Worm (Caenorhabditis elegans): Measurements from ENCODE around the gene ifta-2.
A peak's percentile ranks its signal among the peaks of the same experiment; 100 is the strongest.

ce11 chrIV:17331100-17331577 lies 29.3 kb upstream of the ifta-2 start, which contains the start of gene C49C3.6:
- peak; percentile 33 for TF ChIP-seq pha-4 (tag; optimal IDR thresholded peaks at IDR 0.05)
- TF ChIP-seq elt-1 (tag; optimal IDR thresholded peaks at IDR 0.05), result no peak
- no peak for TF ChIP-seq fos-1 (tag; optimal IDR thresholded peaks at IDR 0.05)
- peak; percentile 56 for TF ChIP-seq hmg-11 (tag; optimal IDR thresholded peaks at IDR 0.05)

Measured in whole organism, L3 larva.